Worm (Caenorhabditis elegans) whole organism, mixed stage, embryonic: ENCODE data around the gene lnp-1.

Experiments
- M03D4.4 ChIP-seq: sonication (generic microtip); optimal IDR thresholded peaks from 2 replicates; lab custom pipeline; 2017; ENCODE audit warnings: mild to moderate bottlenecking, missing genetic modification characterization, missing compliant biosample characterization
- bed-3 ChIP-seq: fragments of 200-800 bp; sonication (Bioruptor generic); optimal IDR thresholded peaks from 3 replicates; lab custom pipeline; 2018; ENCODE audit warnings: mild to moderate bottlenecking, missing genetic modification characterization, moderate library complexity, missing compliant biosample characterization
- blmp-1 ChIP-seq: fragments of 150-350 bp; optimal IDR thresholded peaks from 2 replicates; lab custom pipeline; 2014; ENCODE audit warnings: missing biosample characterization, missing genetic modification characterization
- ceh-43 ChIP-seq: fragments of 200-800 bp; sonication (Bioruptor generic); optimal IDR thresholded peaks from 2 replicates; lab custom pipeline; 2018; ENCODE audit warnings: mild to moderate bottlenecking, missing genetic modification characterization, moderate library complexity, missing compliant biosample characterization
- ces-1 ChIP-seq: fragments of 150-350 bp; optimal IDR thresholded peaks from 2 replicates; lab custom pipeline; 2014; ENCODE audit warnings: missing biosample characterization, missing genetic modification reagents, missing genetic modification characterization
- cnd-1 ChIP-seq: fragments of 200-800 bp; sonication (Bioruptor generic); optimal IDR thresholded peaks from 2 replicates; lab custom pipeline; 2018; ENCODE audit warnings: mild to moderate bottlenecking, missing genetic modification characterization, missing compliant biosample characterization
- elt-1 ChIP-seq: sonication (generic microtip); optimal IDR thresholded peaks from 2 replicates; lab custom pipeline; 2017; ENCODE audit warnings: missing genetic modification characterization, mild to moderate bottlenecking, missing compliant biosample characterization, antibody characterized with exemption, moderate library complexity, borderline replicate concordance; ENCODE audit not compliant: insufficient read depth
- elt-3 ChIP-seq: fragments of 150-350 bp; optimal IDR thresholded peaks from 2 replicates; lab custom pipeline; 2014; ENCODE audit warnings: missing biosample characterization, missing genetic modification characterization
- flh-1 ChIP-seq: fragments of 200-800 bp; sonication (Bioruptor generic); optimal IDR thresholded peaks from 2 replicates; lab custom pipeline; 2018; ENCODE audit warnings: mild to moderate bottlenecking, missing genetic modification characterization, moderate library complexity, missing compliant biosample characterization
- ham-2 ChIP-seq: fragments of 200-800 bp; sonication (Bioruptor generic); optimal IDR thresholded peaks from 2 replicates; lab custom pipeline; 2018; ENCODE audit warnings: mild to moderate bottlenecking, missing genetic modification characterization, missing compliant biosample characterization
- hlh-1 ChIP-seq: fragments of 150-350 bp; optimal IDR thresholded peaks from 2 replicates; lab custom pipeline; 2014; ENCODE audit warnings: missing biosample characterization, missing genetic modification reagents, missing genetic modification characterization
- lin-13 ChIP-seq: fragments of 150-350 bp; optimal IDR thresholded peaks from 2 replicates; lab custom pipeline; 2014; ENCODE audit warnings: missing biosample characterization, missing genetic modification characterization
- lsy-2 ChIP-seq: fragments of 150-350 bp; optimal IDR thresholded peaks from 2 replicates; lab custom pipeline; 2014; ENCODE audit warnings: missing biosample characterization, missing genetic modification characterization
- mab-5 ChIP-seq: fragments of 150-350 bp; optimal IDR thresholded peaks from 2 replicates; lab custom pipeline; 2014; ENCODE audit warnings: missing biosample characterization, missing genetic modification characterization
- mep-1 ChIP-seq: fragments of 150-350 bp; optimal IDR thresholded peaks from 2 replicates; lab custom pipeline; 2017; ENCODE audit warnings: missing biosample characterization, missing genetic modification reagents, missing genetic modification characterization, inconsistent platforms
- mls-2 ChIP-seq: sonication (generic microtip); optimal IDR thresholded peaks from 2 replicates; lab custom pipeline; 2016; ENCODE audit warnings: mild to moderate bottlenecking, missing genetic modification characterization, moderate library complexity, missing compliant biosample characterization
- nhr-12 ChIP-seq: fragments of 150-350 bp; optimal IDR thresholded peaks from 2 replicates; lab custom pipeline; 2014; ENCODE audit warnings: missing biosample characterization, missing genetic modification characterization
- nhr-237 ChIP-seq: fragments of 150-350 bp; optimal IDR thresholded peaks from 2 replicates; lab custom pipeline; 2014; ENCODE audit warnings: missing biosample characterization, missing genetic modification characterization
- nhr-28 ChIP-seq: fragments of 150-350 bp; optimal IDR thresholded peaks from 2 replicates; lab custom pipeline; 2014; ENCODE audit warnings: missing biosample characterization, missing genetic modification characterization
- nhr-76 ChIP-seq: sonication (generic microtip); optimal IDR thresholded peaks from 2 replicates; lab custom pipeline; 2017; ENCODE audit warnings: missing biosample characterization, missing genetic modification characterization
- pha-4 ChIP-seq: fragments of 150-350 bp; optimal IDR thresholded peaks from 2 replicates; lab custom pipeline; 2018; ENCODE audit warnings: missing biosample characterization, missing genetic modification reagents, missing genetic modification characterization
- sem-2 ChIP-seq: fragments of 200-800 bp; sonication (Bioruptor generic); optimal IDR thresholded peaks from 2 replicates; lab custom pipeline; 2018; ENCODE audit warnings: mild to moderate bottlenecking, missing genetic modification characterization, missing compliant biosample characterization
- snpc-4 ChIP-seq: fragments of 150-350 bp; optimal IDR thresholded peaks from 2 replicates; lab custom pipeline; 2014; ENCODE audit warnings: missing biosample characterization, missing genetic modification characterization
- sptf-1 ChIP-seq: sonication (generic microtip); optimal IDR thresholded peaks from 2 replicates; lab custom pipeline; 2017; ENCODE audit warnings: mild to moderate bottlenecking, missing genetic modification characterization, moderate library complexity, missing compliant biosample characterization
- tbx-8 ChIP-seq: fragments of 200-800 bp; sonication (Bioruptor generic); optimal IDR thresholded peaks from 2 replicates; lab custom pipeline; 2018; ENCODE audit warnings: mild to moderate bottlenecking, missing genetic modification characterization, moderate library complexity, missing compliant biosample characterization
- unc-39 ChIP-seq: fragments of 150-350 bp; optimal IDR thresholded peaks from 2 replicates; lab custom pipeline; 2014; ENCODE audit warnings: missing biosample characterization, missing genetic modification characterization

lnp-1 gene

ce11 chrX:4577941-4578340 lies 10.6 kb upstream of the lnp-1 start, which contains the start of gene C05E11.3:
Gene C05E11.3, plus strand, starts transcription at chrX:4578241.
- TF ChIP-seq nhr-28 (tag; lab: Kevin White, UChicago), result no peak
- TF ChIP-seq tbx-8 (GFP tag; lab: Kevin White, UChicago), result no peak
- no peak for TF ChIP-seq nhr-76 (tag; lab: Kevin White, UChicago)
- no peak for TF ChIP-seq bed-3 (GFP tag; lab: Kevin White, UChicago)
- no peak for TF ChIP-seq mab-5 (tag; lab: Kevin White, UChicago)
- no peak for TF ChIP-seq snpc-4
- TF ChIP-seq pha-4, result no peak
- no peak for TF ChIP-seq elt-3 (tag; lab: Kevin White, UChicago)
- TF ChIP-seq mls-2 (tag; lab: Kevin White, UChicago), result no peak
- no peak for TF ChIP-seq ham-2 (GFP tag; lab: Kevin White, UChicago)
- TF ChIP-seq blmp-1 (tag; lab: Kevin White, UChicago), result no peak

- TF ChIP-seq ham-2 (GFP tag; lab: Kevin White, UChicago) (no peak), mep-1 (tag; lab: Kevin White, UChicago) (no peak), hlh-1 (tag; lab: Kevin White, UChicago) (no peak)
- TF ChIP-seq, all 35 proteins: peak for 0
Measured at ce11 chrX:4578581-4578980, 10.0 kb upstream of the lnp-1 start.

ce11 chrX:4585579-4585978 lies 3.0 kb upstream of the lnp-1 start, which contains the start of gene C05E11.7:
Gene C05E11.7, minus strand, starts transcription at chrX:4585679.
- TF ChIP-seq ceh-43 (GFP tag; lab: Kevin White, UChicago) (no peak), flh-1 (no peak), unc-39 (tag; lab: Kevin White, UChicago) (no peak), snpc-4 (no peak), cnd-1 (no peak)
- TF ChIP-seq, all 35 proteins: peak for 0

ce11 chrX:4586617-4587016 lies 1.9 kb upstream of the lnp-1 start, which contains the start of gene C05E11.2:
Gene C05E11.2, plus strand, starts transcription at chrX:4586917.
- TF ChIP-seq mls-2 (tag; lab: Kevin White, UChicago), result no peak
- no peak for TF ChIP-seq M03D4.4
- TF ChIP-seq, all 35 proteins: peak for 0

- peak; percentile 48 for TF ChIP-seq mep-1 (tag; lab: Kevin White, UChicago)
- TF ChIP-seq lsy-2 (tag; lab: Kevin White, UChicago), result peak; percentile 41
- TF ChIP-seq hlh-1 (tag; lab: Kevin White, UChicago), result peak; percentile 18
- TF ChIP-seq tbx-8 (GFP tag; lab: Kevin White, UChicago), result no peak
- TF ChIP-seq unc-39 (tag; lab: Kevin White, UChicago), result no peak
- no peak for TF ChIP-seq M03D4.4
- peak; percentile 63 for TF ChIP-seq lin-13 (tag; lab: Kevin White, UChicago)
- TF ChIP-seq ces-1 (GFP tag; lab: Kevin White, UChicago), result peak; percentile 68
Measured at ce11 chrX:4587934-4588333, 628 bp upstream of the lnp-1 start.

ce11 chrX:4592250-4592649 lies 3.7 kb downstream of the lnp-1 start, which contains the start of gene flp-12:
Gene flp-12, minus strand, starts transcription at chrX:4592350.
- no peak for TF ChIP-seq unc-39 (tag; lab: Kevin White, UChicago)
- no peak for TF ChIP-seq bed-3 (GFP tag; lab: Kevin White, UChicago)
- TF ChIP-seq flh-1, result no peak
- TF ChIP-seq lin-13 (tag; lab: Kevin White, UChicago), result no peak
- no peak for TF ChIP-seq elt-1 (tag; lab: Kevin White, UChicago)
- no peak for TF ChIP-seq cnd-1
- no peak for TF ChIP-seq sem-2 (GFP tag; lab: Kevin White, UChicago)
- no peak for TF ChIP-seq lsy-2 (tag; lab: Kevin White, UChicago)
- no peak for TF ChIP-seq nhr-12 (tag; lab: Kevin White, UChicago)
- no peak for TF ChIP-seq ces-1 (GFP tag; lab: Kevin White, UChicago)
- TF ChIP-seq mab-5 (tag; lab: Kevin White, UChicago), result no peak
- no peak for TF ChIP-seq nhr-28 (tag; lab: Kevin White, UChicago)
- no peak for TF ChIP-seq hlh-1 (tag; lab: Kevin White, UChicago)
- no peak for TF ChIP-seq nhr-76 (tag; lab: Kevin White, UChicago)
- TF ChIP-seq blmp-1 (tag; lab: Kevin White, UChicago), result no peak
- no peak for TF ChIP-seq sptf-1 (tag; lab: Kevin White, UChicago)
- TF ChIP-seq nhr-237 (tag; lab: Kevin White, UChicago), result no peak
- TF ChIP-seq ham-2 (GFP tag; lab: Kevin White, UChicago), result no peak
- TF ChIP-seq ceh-43 (GFP tag; lab: Kevin White, UChicago), result no peak
- TF ChIP-seq snpc-4, result no peak
